Fruit fly (Drosophila melanogaster) whole organism, embryonic: Measurements from ENCODE around the gene Jon66Cii.

Experiments used
- B-H2 ChIP-seq: fragments of 200-800 bp; sonication (Bioruptor generic); optimal IDR thresholded peaks from 2 replicates; lab custom pipeline; 2018; ENCODE audit warnings: missing biosample characterization, mild to moderate bottlenecking, missing genetic modification characterization
- BEAF-32 ChIP-seq: fragments of 200-800 bp; sonication (Bioruptor generic); optimal IDR thresholded peaks from 3 replicates; lab custom pipeline; 2017; ENCODE audit warnings: missing biosample characterization, missing genetic modification characterization, mild to moderate bottlenecking, moderate library complexity, missing genetic modification reagents
- CG10654 ChIP-seq: fragments of 200-800 bp; sonication (Bioruptor generic); optimal IDR thresholded peaks from 2 replicates; lab custom pipeline; 2016; ENCODE audit warnings: missing biosample characterization, missing genetic modification characterization
- CG11093 ChIP-seq: fragments of 200-800 bp; sonication (Bioruptor generic); IDR thresholded peaks from 3 replicates; pipeline ENCODE4 v1.3.6; 2022; ENCODE audit warnings: missing biosample characterization, missing genetic modification characterization
- CG11560 ChIP-seq: fragments of 200-800 bp; sonication (Bioruptor generic); IDR thresholded peaks from 3 replicates; pipeline ENCODE4 v1.3.6; 2022; ENCODE audit warnings: missing biosample characterization, missing genetic modification characterization
- CG11723 ChIP-seq: fragments of 200-800 bp; sonication (Bioruptor generic); optimal IDR thresholded peaks from 2 replicates; lab custom pipeline; 2017; ENCODE audit warnings: missing biosample characterization, mild to moderate bottlenecking, missing genetic modification characterization
- CG12104 ChIP-seq: fragments of 200-800 bp; sonication (Bioruptor generic); optimal IDR thresholded peaks from 3 replicates; lab custom pipeline; 2016; ENCODE audit warnings: missing biosample characterization, missing genetic modification characterization
- CG13296 ChIP-seq: fragments of 200-800 bp; sonication (Bioruptor generic); optimal IDR thresholded peaks from 3 replicates; lab custom pipeline; 2018; ENCODE audit warnings: missing biosample characterization, mild to moderate bottlenecking, missing genetic modification characterization
- CG17385 ChIP-seq: fragments of 200-800 bp; sonication (Bioruptor generic); optimal IDR thresholded peaks from 3 replicates; lab custom pipeline; 2018; ENCODE audit warnings: missing biosample characterization, mild to moderate bottlenecking, missing genetic modification characterization
- CG17912 ChIP-seq: fragments of 200-800 bp; sonication (Bioruptor generic); optimal IDR thresholded peaks from 2 replicates; lab custom pipeline; 2018; ENCODE audit warnings: missing biosample characterization, mild to moderate bottlenecking, missing genetic modification characterization
- CG18619 ChIP-seq: fragments of 200-800 bp; sonication (Bioruptor generic); optimal IDR thresholded peaks from 3 replicates; lab custom pipeline; 2017; ENCODE audit warnings: missing biosample characterization, mild to moderate bottlenecking, missing genetic modification characterization
- CG2678 ChIP-seq: fragments of 200-800 bp; sonication (Bioruptor generic); optimal IDR thresholded peaks from 3 replicates; lab custom pipeline; 2019; ENCODE audit warnings: missing biosample characterization, mild to moderate bottlenecking, missing genetic modification characterization, moderate library complexity
- CG30431 ChIP-seq: fragments of 200-800 bp; sonication (Bioruptor generic); optimal IDR thresholded peaks from 2 replicates; lab custom pipeline; 2017; ENCODE audit warnings: missing biosample characterization, missing genetic modification characterization
- CG32532 ChIP-seq: fragments of 200-800 bp; sonication (Bioruptor generic); IDR thresholded peaks from 2 replicates; pipeline ENCODE4 v1.3.6; 2022; ENCODE audit warnings: missing biosample characterization, missing genetic modification characterization
- CG33213 ChIP-seq: fragments of 200-800 bp; sonication (Bioruptor generic); optimal IDR thresholded peaks from 3 replicates; lab custom pipeline; 2016; ENCODE audit warnings: missing biosample characterization, missing genetic modification characterization
- CG3995 ChIP-seq: fragments of 200-800 bp; sonication (Bioruptor generic); optimal IDR thresholded peaks from 3 replicates; lab custom pipeline; 2016; ENCODE audit warnings: missing biosample characterization, missing genetic modification characterization
- CG4617 ChIP-seq: fragments of 200-800 bp; sonication (Bioruptor generic); optimal IDR thresholded peaks from 3 replicates; lab custom pipeline; 2016; ENCODE audit warnings: missing biosample characterization, missing genetic modification characterization, borderline replicate concordance
- CG4730 ChIP-seq: fragments of 200-800 bp; sonication (Bioruptor generic); IDR thresholded peaks from 2 replicates; pipeline ENCODE4 v1.3.6; 2022; ENCODE audit warnings: missing biosample characterization, missing genetic modification characterization
- CG7839 ChIP-seq: fragments of 200-800 bp; sonication (Bioruptor generic); optimal IDR thresholded peaks from 3 replicates; lab custom pipeline; 2018; ENCODE audit warnings: missing biosample characterization, mild to moderate bottlenecking, missing genetic modification characterization, moderate library complexity
- CG8388 ChIP-seq: fragments of 200-800 bp; sonication (Bioruptor generic); optimal IDR thresholded peaks from 2 replicates; lab custom pipeline; 2019; ENCODE audit warnings: missing biosample characterization, mild to moderate bottlenecking, missing genetic modification characterization, moderate library complexity
- CG9437 ChIP-seq: fragments of 200-800 bp; sonication (Bioruptor generic); optimal IDR thresholded peaks from 2 replicates; lab custom pipeline; 2018; ENCODE audit warnings: missing biosample characterization, mild to moderate bottlenecking, missing genetic modification characterization
- Dip3 ChIP-seq: fragments of 200-800 bp; sonication (Bioruptor generic); optimal IDR thresholded peaks from 3 replicates; lab custom pipeline; 2016; ENCODE audit warnings: missing biosample characterization, missing genetic modification characterization
- HLH4C ChIP-seq: fragments of 200-800 bp; sonication (Bioruptor generic); IDR thresholded peaks from 3 replicates; pipeline ENCODE4 v1.3.6; 2022; ENCODE audit warnings: missing biosample characterization, missing genetic modification characterization; ENCODE audit not compliant: partially characterized antibody
- HmgZ ChIP-seq: fragments of 200-800 bp; sonication (Bioruptor generic); optimal IDR thresholded peaks from 2 replicates; lab custom pipeline; 2018; ENCODE audit warnings: missing biosample characterization, mild to moderate bottlenecking, missing genetic modification characterization
- Jarid2 ChIP-seq: fragments of 200-800 bp; sonication (Bioruptor generic); optimal IDR thresholded peaks from 3 replicates; lab custom pipeline; 2017; ENCODE audit warnings: mild to moderate bottlenecking, missing biosample characterization, missing genetic modification reagents, missing genetic modification characterization
- Lim3 ChIP-seq: fragments of 200-800 bp; sonication (Bioruptor generic); IDR thresholded peaks from 2 replicates; pipeline ENCODE4 v1.3.6; 2022; ENCODE audit warnings: missing biosample characterization, missing genetic modification characterization
- Meics ChIP-seq: fragments of 200-800 bp; sonication (Bioruptor generic); optimal IDR thresholded peaks from 2 replicates; lab custom pipeline; 2017; ENCODE audit warnings: missing biosample characterization, mild to moderate bottlenecking, missing genetic modification characterization
- Spps ChIP-seq: fragments of 200-800 bp; sonication (Bioruptor generic); optimal IDR thresholded peaks from 2 replicates; lab custom pipeline; 2018; ENCODE audit warnings: missing biosample characterization, mild to moderate bottlenecking, missing genetic modification characterization
- Trl ChIP-seq, 3 experiments: fragments of >200 bp in 2 of 3; fragments of 200-800 bp in 1 of 3; sonication (Bioruptor generic) in 1 of 3; optimal IDR thresholded peaks; 2 replicates in 1 of 3; 3 replicates in 2 of 3; lab custom pipeline; 2016 to 2017; ENCODE audit warnings: missing biosample characterization in 1 of 3, missing genetic modification characterization in 1 of 3
- Usf ChIP-seq: fragments of 200-800 bp; sonication (Bioruptor generic); optimal IDR thresholded peaks from 2 replicates; lab custom pipeline; 2017; ENCODE audit warnings: missing genotype, missing biosample characterization, missing genetic modification characterization
- YL-1 ChIP-seq: fragments of 200-800 bp; sonication (Bioruptor generic); optimal IDR thresholded peaks from 3 replicates; lab custom pipeline; 2017; ENCODE audit warnings: missing biosample characterization, mild to moderate bottlenecking, missing genetic modification characterization
- al ChIP-seq: fragments of 200-800 bp; sonication (Bioruptor generic); IDR thresholded peaks from 2 replicates; pipeline ENCODE4 v1.3.6; 2022; ENCODE audit warnings: missing biosample characterization, missing genetic modification characterization
- amos ChIP-seq: fragments of 200-800 bp; sonication (Bioruptor generic); IDR thresholded peaks from 2 replicates; pipeline ENCODE4 v1.3.6; 2022; ENCODE audit warnings: missing biosample characterization, missing genetic modification characterization; ENCODE audit not compliant: partially characterized antibody
- btn ChIP-seq: fragments of 200-800 bp; sonication (Bioruptor generic); optimal IDR thresholded peaks from 2 replicates; lab custom pipeline; 2016; ENCODE audit warnings: missing biosample characterization, missing genetic modification characterization
- cg ChIP-seq: fragments of 200-800 bp; sonication (Bioruptor generic); optimal IDR thresholded peaks from 3 replicates; lab custom pipeline; 2019; ENCODE audit warnings: missing biosample characterization, mild to moderate bottlenecking, missing genetic modification characterization, moderate library complexity
- crc ChIP-seq: fragments of 200-800 bp; sonication (Bioruptor generic); optimal IDR thresholded peaks from 2 replicates; lab custom pipeline; 2016; ENCODE audit warnings: missing biosample characterization, missing genetic modification characterization
- dati ChIP-seq: fragments of 200-800 bp; sonication (Bioruptor generic); IDR thresholded peaks from 2 replicates; pipeline ENCODE4 v1.3.6; 2022; ENCODE audit warnings: missing biosample characterization, missing genetic modification characterization
- disco-r ChIP-seq: fragments of 200-800 bp; sonication (Bioruptor generic); optimal IDR thresholded peaks from 2 replicates; lab custom pipeline; 2016; ENCODE audit warnings: missing biosample characterization, missing genetic modification characterization
- grau ChIP-seq: fragments of 200-800 bp; optimal IDR thresholded peaks from 3 replicates; lab custom pipeline; 2019; ENCODE audit warnings: missing biosample characterization, mild to moderate bottlenecking, missing genetic modification characterization, moderate library complexity
- hth ChIP-seq: fragments of >200 bp; optimal IDR thresholded peaks from 2 replicates; lab custom pipeline; 2017; ENCODE audit warnings: inconsistent platforms
- maf-S ChIP-seq: fragments of 200-800 bp; sonication (Bioruptor generic); optimal IDR thresholded peaks from 2 replicates; lab custom pipeline; 2016; ENCODE audit warnings: missing biosample characterization, missing genetic modification characterization
- oc ChIP-seq: fragments of 200-800 bp; sonication (Bioruptor generic); optimal IDR thresholded peaks from 2 replicates; lab custom pipeline; 2018; ENCODE audit warnings: missing biosample characterization, mild to moderate bottlenecking, missing genetic modification characterization, moderate library complexity
- p53 ChIP-seq: fragments of 200-800 bp; sonication (Bioruptor generic); optimal IDR thresholded peaks from 2 replicates; lab custom pipeline; 2016; ENCODE audit warnings: missing biosample characterization, missing genetic modification characterization
- psq ChIP-seq: fragments of 200-800 bp; sonication (Bioruptor generic); optimal IDR thresholded peaks from 2 replicates; lab custom pipeline; 2017; ENCODE audit warnings: missing biosample characterization, missing genetic modification characterization
- scrt ChIP-seq: fragments of 200-800 bp; sonication (Bioruptor generic); optimal IDR thresholded peaks from 2 replicates; lab custom pipeline; 2018; ENCODE audit warnings: missing biosample characterization, mild to moderate bottlenecking, missing genetic modification characterization, moderate library complexity
- sens ChIP-seq: fragments of 200-800 bp; sonication (Bioruptor generic); peaks from one replicate; lab custom pipeline; 2016; ENCODE audit warnings: missing biosample characterization, missing genetic modification characterization
- slp2 ChIP-seq: fragments of 200-800 bp; sonication (Bioruptor generic); optimal IDR thresholded peaks from 2 replicates; lab custom pipeline; 2016; ENCODE audit warnings: missing biosample characterization, missing genetic modification characterization
- so ChIP-seq: fragments of 200-800 bp; sonication (Bioruptor generic); IDR thresholded peaks from 3 replicates; pipeline ENCODE4 v1.3.6; 2022; ENCODE audit warnings: missing biosample characterization, missing genetic modification characterization
- sr ChIP-seq: fragments of 200-800 bp; sonication (Bioruptor generic); IDR thresholded peaks from 3 replicates; pipeline ENCODE4 v1.3.6; 2022; ENCODE audit warnings: missing biosample characterization, missing genetic modification characterization
- stwl ChIP-seq: fragments of 200-800 bp; sonication (Bioruptor generic); optimal IDR thresholded peaks from 3 replicates; lab custom pipeline; 2018; ENCODE audit warnings: missing biosample characterization, mild to moderate bottlenecking, missing genetic modification characterization, moderate library complexity
- tgo ChIP-seq: fragments of 200-800 bp; sonication (Bioruptor generic); IDR thresholded peaks from 3 replicates; pipeline ENCODE4 v1.3.6; 2022; ENCODE audit warnings: missing biosample characterization, missing genetic modification characterization
- unc-4 ChIP-seq: fragments of 200-800 bp; sonication (Bioruptor generic); IDR thresholded peaks from 2 replicates; pipeline ENCODE4 v1.3.6; 2022; ENCODE audit warnings: missing biosample characterization, missing genetic modification characterization; ENCODE audit not compliant: partially characterized antibody

The Jon66Cii gene

dm6 chr3L:8405123-8405522 is 11.7 kb upstream of the Jon66Cii start, which contains the start of the genes Tpt, mkg-p and CG13667 (continued):
- TF ChIP-seq Jarid2 (GFP tag; lab: Kevin White, UChicago) (no peak), slp2 (GFP tag; lab: Kevin White, UChicago) (no peak), stwl (tag; lab: Kevin White, UChicago) (peak; percentile 81), sr (no peak), Trl (optimal IDR thresholded peaks at IDR 0.05; lab: Kevin White, UChicago) (no peak), Trl (GFP tag; optimal IDR thresholded peaks at IDR 0.05; lab: Kevin White, UChicago) (no peak), amos (GFP tag; lab: Robert Waterston, UW) (peak; percentile 91), CG17385 (GFP tag; lab: Kevin White, UChicago) (peak; percentile 98), CG4617 (GFP tag; lab: Kevin White, UChicago) (peak; percentile 94), scrt (no peak), CG11093 (no peak), maf-S (no peak), CG33213 (GFP tag; lab: Kevin White, UChicago) (peak; percentile 27), CG17912 (GFP tag; lab: Kevin White, UChicago) (no peak), HLH4C (GFP tag; lab: Robert Waterston, UW) (peak; percentile 77), so (no peak), hth (no peak), HmgZ (peak; percentile 54), CG13296 (GFP tag; lab: Kevin White, UChicago) (no peak), B-H2 (GFP tag; lab: Kevin White, UChicago) (no peak), cg (GFP tag; lab: Kevin White, UChicago) (no peak), CG3995 (peak; percentile 31), YL-1 (peak; percentile 90), disco-r (GFP tag; lab: Kevin White, UChicago) (no peak), CG30431 (GFP tag; lab: Kevin White, UChicago) (no peak), CG32532 (GFP tag; lab: Robert Waterston, UW) (no peak), p53 (no peak), oc (tag; lab: Kevin White, UChicago) (no peak), CG18619 (GFP tag; lab: Kevin White, UChicago) (no peak), unc-4 (GFP tag; lab: Robert Waterston, UW) (peak; percentile 87), CG11723 (no peak), tgo (GFP tag; lab: Robert Waterston, UW) (no peak), psq (no peak), CG4730 (GFP tag; lab: Robert Waterston, UW) (no peak), CG9437 (no peak), CG2678 (tag; lab: Kevin White, UChicago) (no peak), Meics (no peak), CG12104 (no peak), Dip3 (no peak), BEAF-32 (GFP tag; lab: Kevin White, UChicago) (peak; percentile 88), dati (GFP tag; lab: Robert Waterston, UW) (no peak), CG8388 (GFP tag; lab: Kevin White, UChicago) (no peak), Usf (GFP tag; lab: Kevin White, UChicago) (no peak), Spps (tag; lab: Kevin White, UChicago) (no peak), CG7839 (tag; lab: Kevin White, UChicago) (no peak), CG10654 (GFP tag; lab: Kevin White, UChicago) (no peak), sens (GFP tag; lab: Kevin White, UChicago) (peak; percentile 78), al (no peak), CG11560 (tag; lab: Robert Waterston, UW) (peak; percentile 72; the same call in 1 of the 3 replicates), crc (GFP tag; lab: Kevin White, UChicago) (no peak), Lim3 (GFP tag; lab: Robert Waterston, UW) (no peak), grau (tag; lab: Kevin White, UChicago) (no peak), btn (GFP tag; lab: Kevin White, UChicago) (no peak)
